Fruit fly (Drosophila melanogaster) whole organism: Measurements from ENCODE around the gene Jon99Fi.

ENCODE experiments used
- CG8478 ChIP-seq: fragments of >200 bp; optimal IDR thresholded peaks from 2 replicates; lab custom pipeline; 2018; ENCODE audit warnings: inconsistent platforms
- Dll ChIP-seq: fragments of >200 bp; optimal IDR thresholded peaks from 2 replicates; lab custom pipeline; 2017
- EcR ChIP-seq, 2 experiments: fragments of >200 bp; optimal IDR thresholded peaks; 2 replicates each; lab custom pipeline; 2017; ENCODE audit warnings: missing biosample characterization in 2 of 2, missing genetic modification characterization in 2 of 2, missing genetic modification reagents in 2 of 2
- pan ChIP-seq: fragments of >200 bp; optimal IDR thresholded peaks from 2 replicates; lab custom pipeline; 2017
- psq ChIP-seq: fragments of >200 bp; optimal IDR thresholded peaks from 2 replicates; lab custom pipeline; 2017
- usp ChIP-seq: fragments of >200 bp; optimal IDR thresholded peaks from 2 replicates; lab custom pipeline; 2017; ENCODE audit warnings: missing biosample characterization, missing genetic modification characterization, mixed read lengths

Gene Jon99Fi

DNA sequence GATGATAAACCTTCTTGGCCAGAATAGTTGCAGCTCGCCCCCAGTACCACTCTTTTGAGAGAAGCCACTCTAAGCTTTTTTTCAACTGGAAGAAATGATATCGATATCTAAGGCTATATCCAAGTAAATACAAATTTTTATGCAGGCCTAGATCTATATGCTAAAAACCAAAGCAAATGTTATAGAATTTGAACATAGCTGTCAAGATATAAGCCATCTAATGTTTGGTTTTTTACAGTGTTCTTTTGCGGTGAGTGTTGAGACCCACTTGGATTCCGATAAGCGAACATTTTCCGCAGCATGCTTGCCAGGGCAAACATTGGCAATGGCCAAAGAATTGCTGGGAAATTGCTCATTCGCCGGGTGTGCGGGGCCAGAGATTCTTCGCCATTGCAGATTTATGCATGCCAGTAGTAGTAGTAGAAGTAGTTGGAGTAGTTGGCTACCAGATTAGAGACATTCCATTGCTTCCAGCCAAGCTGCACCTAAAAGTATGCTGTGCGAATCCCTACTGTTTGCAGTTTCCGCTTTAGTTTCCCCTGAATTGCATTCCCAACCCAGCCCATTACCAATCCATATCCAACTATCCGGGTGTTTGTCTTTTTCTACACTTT, 40.0 kb downstream of the Jon99Fi start:
- TF ChIP-seq pan (lab: Kevin White, UChicago) (no peak), Dll (lab: Kevin White, UChicago) (no peak), usp (GFP tag; lab: Kevin White, UChicago) (no peak), psq (lab: Kevin White, UChicago) (no peak), CG8478 (lab: Kevin White, UChicago) (no peak), EcR (GFP tag; optimal IDR thresholded peaks at IDR 0.05; lab: Kevin White, UChicago) (no peak)

DNA sequence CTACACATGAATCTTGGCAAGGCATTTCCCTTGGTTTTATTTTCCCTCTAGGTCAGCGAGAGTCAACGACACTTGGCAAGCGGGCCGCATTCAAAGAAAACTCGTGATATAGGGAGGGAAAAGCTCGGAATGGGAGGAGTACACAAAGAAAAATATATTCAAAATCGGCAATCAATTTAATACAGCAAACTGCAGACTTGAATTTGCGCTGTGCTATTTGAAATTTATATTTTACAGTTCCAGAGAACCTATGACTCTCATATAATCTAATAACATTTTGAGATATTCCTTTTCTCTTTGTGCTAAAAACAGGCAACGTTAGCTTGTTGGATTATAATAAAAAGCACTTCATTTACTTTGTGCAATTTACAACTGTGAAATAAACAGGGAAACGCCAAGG, 40.8 kb downstream of the Jon99Fi start:
- TF ChIP-seq usp (GFP tag; lab: Kevin White, UChicago) (no peak), EcR (GFP tag; optimal IDR thresholded peaks at IDR 0.05; lab: Kevin White, UChicago) (no peak), CG8478 (lab: Kevin White, UChicago) (no peak), pan (lab: Kevin White, UChicago) (no peak), Dll (lab: Kevin White, UChicago) (no peak), psq (lab: Kevin White, UChicago) (no peak)

DNA sequence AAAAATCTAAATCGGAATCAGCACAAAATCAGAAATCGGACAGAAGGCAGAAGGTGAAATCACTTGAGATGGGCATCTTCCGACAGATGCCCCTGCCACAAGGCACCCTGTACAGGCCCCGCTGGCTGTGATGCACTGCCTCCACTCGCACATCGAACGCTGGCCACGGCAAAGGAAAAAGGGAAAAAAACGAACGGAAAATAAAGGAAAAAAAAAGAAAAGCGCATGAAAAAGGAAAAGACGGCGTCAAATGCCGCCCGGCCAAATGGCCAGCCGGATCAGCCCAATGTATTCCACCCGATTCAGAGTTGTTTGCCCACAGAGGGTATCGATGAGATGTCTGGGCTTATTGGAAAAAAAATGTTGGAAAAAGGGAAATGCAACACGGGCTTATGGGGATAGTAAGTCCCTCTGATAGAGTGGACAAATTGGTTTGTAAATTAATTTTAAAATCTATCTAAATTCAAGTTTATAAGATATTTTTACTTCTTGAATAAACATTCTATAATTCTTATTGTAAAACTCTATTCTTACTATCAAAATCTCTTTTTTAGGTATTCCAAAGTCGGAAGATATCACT, 42.5 kb downstream of the Jon99Fi start:
- TF ChIP-seq psq (lab: Kevin White, UChicago) (no peak), usp (GFP tag; lab: Kevin White, UChicago) (no peak), CG8478 (lab: Kevin White, UChicago) (no peak), EcR (GFP tag; optimal IDR thresholded peaks at IDR 0.05; lab: Kevin White, UChicago) (no peak), pan (lab: Kevin White, UChicago) (no peak), Dll (lab: Kevin White, UChicago) (no peak)

DNA sequence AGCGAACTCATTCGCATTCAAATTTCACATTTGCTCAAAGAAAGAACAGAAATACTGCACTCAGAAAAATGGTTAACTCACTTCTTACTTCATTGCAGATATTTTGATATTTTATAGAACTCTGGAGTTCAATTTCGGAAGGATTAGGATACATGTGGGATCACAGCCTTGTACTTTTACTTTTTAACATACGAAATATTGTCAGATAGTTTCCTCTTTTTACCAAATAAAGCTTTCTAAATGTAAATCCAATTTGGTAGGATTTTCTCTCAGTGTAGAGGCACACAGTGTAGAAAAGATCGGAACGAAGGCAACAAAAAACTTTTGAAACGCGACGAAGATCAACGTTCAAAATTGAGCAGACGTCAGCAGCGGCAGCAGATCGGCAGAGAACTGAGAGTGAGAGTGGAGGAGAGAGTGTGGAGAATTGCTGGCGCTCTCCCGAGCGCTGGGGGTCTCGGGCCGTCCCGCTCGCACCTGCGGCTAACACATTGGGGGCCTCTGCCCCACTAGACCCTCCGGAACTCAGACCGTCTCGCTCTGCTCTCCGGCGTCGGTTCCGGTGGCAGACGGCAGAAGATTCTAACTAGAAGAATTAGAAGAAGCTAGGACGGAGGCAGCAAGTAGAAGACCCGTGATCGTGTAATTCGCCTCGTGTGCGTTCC, 43.4 kb downstream of the Jon99Fi start, which contains the start of gene tmod:
Gene tmod (plus strand): TSS at position 619 of the 665 bp plus-strand sequence.
- TF ChIP-seq Dll (lab: Kevin White, UChicago), result peak; percentile 82
- TF ChIP-seq usp (GFP tag; lab: Kevin White, UChicago), result no peak

DNA sequence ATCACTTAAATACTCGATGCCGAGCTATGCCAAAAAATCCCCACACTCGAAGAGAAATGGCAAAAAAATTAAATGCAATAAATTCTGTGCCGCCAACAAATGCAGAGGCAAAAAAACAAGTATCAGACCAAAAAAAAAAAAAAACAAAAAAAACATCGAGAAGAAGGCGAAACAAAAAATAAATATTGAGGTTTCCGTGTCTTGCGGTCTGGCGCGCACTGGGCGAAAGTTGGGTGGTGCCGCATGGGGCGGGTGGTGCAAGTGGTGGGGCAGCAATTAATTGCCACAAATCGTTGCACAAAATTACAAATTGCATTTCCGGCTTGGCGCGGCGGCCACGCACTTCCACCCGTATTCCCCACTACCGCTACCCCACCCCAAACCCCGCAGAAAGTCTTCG, 45.7 kb downstream of the Jon99Fi start:
- TF ChIP-seq Dll (lab: Kevin White, UChicago), result no peak
- no peak for TF ChIP-seq usp (GFP tag; lab: Kevin White, UChicago)
- no peak for TF ChIP-seq psq (lab: Kevin White, UChicago)
- no peak for TF ChIP-seq EcR (GFP tag; optimal IDR thresholded peaks at IDR 0.05; lab: Kevin White, UChicago)
- TF ChIP-seq pan (lab: Kevin White, UChicago), result no peak
- TF ChIP-seq CG8478 (lab: Kevin White, UChicago), result no peak

DNA sequence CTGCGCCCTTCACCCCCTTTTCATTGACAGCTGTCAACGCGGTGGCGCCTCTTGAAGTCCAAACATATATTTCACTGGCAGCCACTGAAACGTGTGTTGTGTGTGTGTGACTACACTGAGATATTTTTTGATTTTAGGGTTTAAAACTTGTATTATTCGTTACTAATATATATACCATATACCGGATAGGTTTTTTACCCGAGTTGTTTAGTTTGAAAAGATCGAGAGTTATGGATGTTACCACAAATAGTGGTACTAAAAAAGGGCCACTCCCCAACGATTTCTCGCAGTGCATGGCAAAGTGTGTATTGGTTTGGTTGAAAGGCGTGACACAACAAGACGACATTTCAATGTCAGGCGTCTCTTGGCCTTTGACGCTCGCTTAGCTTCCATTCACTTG, 47.7 kb downstream of the Jon99Fi start:
- no peak for TF ChIP-seq pan (lab: Kevin White, UChicago)
- no peak for TF ChIP-seq psq (lab: Kevin White, UChicago)
- no peak for TF ChIP-seq CG8478 (lab: Kevin White, UChicago)
- no peak for TF ChIP-seq EcR (GFP tag; optimal IDR thresholded peaks at IDR 0.05; lab: Kevin White, UChicago)
- no peak for TF ChIP-seq Dll (lab: Kevin White, UChicago)
- no peak for TF ChIP-seq usp (GFP tag; lab: Kevin White, UChicago)

DNA sequence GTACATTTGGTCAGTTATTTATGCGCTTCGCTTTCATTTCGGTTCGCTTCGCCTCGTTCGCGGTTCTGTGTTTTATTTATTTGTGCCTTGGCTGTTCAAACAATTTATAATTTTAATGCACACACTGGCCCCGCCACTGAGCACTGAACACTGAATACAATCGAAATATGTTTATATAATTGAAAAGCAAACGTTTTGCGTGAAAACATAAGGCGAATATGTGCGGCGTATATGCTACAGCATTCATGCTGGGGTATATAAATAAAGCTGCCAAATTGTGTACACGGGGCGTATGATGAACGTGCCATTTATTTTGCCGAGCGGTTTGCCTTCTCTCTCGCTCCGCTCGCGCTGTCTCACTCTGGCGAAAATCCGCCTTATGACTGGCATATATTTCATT, 48.2 kb downstream of the Jon99Fi start:
- no peak for TF ChIP-seq usp (GFP tag; lab: Kevin White, UChicago)
- TF ChIP-seq EcR (GFP tag; optimal IDR thresholded peaks at IDR 0.05; lab: Kevin White, UChicago), result no peak
- TF ChIP-seq CG8478 (lab: Kevin White, UChicago), result no peak
- TF ChIP-seq Dll (lab: Kevin White, UChicago), result no peak
- no peak for TF ChIP-seq pan (lab: Kevin White, UChicago)
- no peak for TF ChIP-seq psq (lab: Kevin White, UChicago)
